Worm (Caenorhabditis elegans): ENCODE data around the gene fbxb-59.

fbxb-59 gene

ce11 chrV:20249438-20250120, 43.6 kb upstream of the fbxb-59 start, which contains the start of gene swsn-1 (continued):
- TF ChIP-seq ztf-11 (tag; optimal IDR thresholded peaks at IDR 0.05) (no peak), hmg-1.1 (GFP tag; IDR thresholded peaks at IDR 0.05) (peak; percentile 78), nhr-111 (GFP tag; optimal IDR thresholded peaks at IDR 0.05) (no peak), fos-1 (tag; optimal IDR thresholded peaks at IDR 0.05) (no peak), zfp-3 (GFP tag; conservative IDR thresholded peaks at IDR 0.05) (no peak), ceh-82 (tag; optimal IDR thresholded peaks at IDR 0.05) (no peak), lsy-2 (tag; optimal IDR thresholded peaks at IDR 0.05) (peak in 1 of 2 experiments; percentile 40), lin-13 (GFP tag; optimal IDR thresholded peaks at IDR 0.05) (peak; percentile 52), Y105C5A.15 (GFP tag; IDR thresholded peaks at IDR 0.05) (no peak), F44E2.7 (GFP tag; IDR thresholded peaks at IDR 0.05) (no peak), mdt-29 (GFP tag; IDR thresholded peaks at IDR 0.05) (no peak), gei-8 (GFP tag; optimal IDR thresholded peaks at IDR 0.05) (no peak), vab-7 (GFP tag; IDR thresholded peaks at IDR 0.05) (no peak), attf-4 (tag; optimal IDR thresholded peaks at IDR 0.05) (no peak), pha-4 (GFP tag; IDR thresholded peaks at IDR 0.05) (no peak), pha-4 (tag; optimal IDR thresholded peaks at IDR 0.05) (no peak), zip-11 (GFP tag; IDR thresholded peaks at IDR 0.05) (no peak)

ce11 chrV:20241243-20241862, 35.4 kb upstream of the fbxb-59 start:
- TF ChIP-seq daf-19 (GFP tag; conservative IDR thresholded peaks at IDR 0.05) = no peak
- no peak for TF ChIP-seq nhr-25 (tag; optimal IDR thresholded peaks at IDR 0.05; ENCODE audit: borderline replicate concordance, insufficient read depth)
- no peak for TF ChIP-seq arid-1 (GFP tag; conservative IDR thresholded peaks at IDR 0.05)
- no peak for TF ChIP-seq lin-13 (GFP tag; optimal IDR thresholded peaks at IDR 0.05)
- peak; percentile 97 for TF ChIP-seq set-16 (GFP tag; IDR thresholded peaks at IDR 0.05)
- no peak for TF ChIP-seq lin-15B (tag; optimal IDR thresholded peaks at IDR 0.05)
- no peak for TF ChIP-seq nhr-10 (tag; optimal IDR thresholded peaks at IDR 0.05)
- TF ChIP-seq zip-11 (GFP tag; IDR thresholded peaks at IDR 0.05) = no peak
- no peak for TF ChIP-seq spr-1 (tag; optimal IDR thresholded peaks at IDR 0.05)
- no peak for TF ChIP-seq ces-1 (GFP tag; optimal IDR thresholded peaks at IDR 0.05)
- TF ChIP-seq dpl-1 (GFP tag; optimal IDR thresholded peaks at IDR 0.05) = no peak
- no peak for TF ChIP-seq lin-29 (GFP tag; IDR thresholded peaks at IDR 0.05)
- no peak for TF ChIP-seq ztf-11 (tag; optimal IDR thresholded peaks at IDR 0.05)
- no peak for TF ChIP-seq ceh-32 (tag; optimal IDR thresholded peaks at IDR 0.05; ENCODE audit: poor library complexity)
- no peak for TF ChIP-seq nhr-77 (tag; optimal IDR thresholded peaks at IDR 0.05)
- TF ChIP-seq Y75B8A.6 (GFP tag; IDR thresholded peaks at IDR 0.05) = no peak
- TF ChIP-seq ama-1 (optimal IDR thresholded peaks at IDR 0.05) = no peak
- no peak for TF ChIP-seq duxl-1 (tag; optimal IDR thresholded peaks at IDR 0.05; ENCODE audit: poor library complexity)
- no peak for TF ChIP-seq lin-39 (tag; optimal IDR thresholded peaks at IDR 0.05)
- no peak for TF ChIP-seq dmd-8 (GFP tag; IDR thresholded peaks at IDR 0.05)
- no peak for TF ChIP-seq dve-1 (tag; optimal IDR thresholded peaks at IDR 0.05; ENCODE audit: insufficient read depth)
- no peak for TF ChIP-seq madf-5 (GFP tag; IDR thresholded peaks at IDR 0.05)
- no peak for TF ChIP-seq egl-43 (GFP tag; IDR thresholded peaks at IDR 0.05)
- no peak for TF ChIP-seq dmd-9 (GFP tag; IDR thresholded peaks at IDR 0.05)
- no peak for TF ChIP-seq T20F7.1 (GFP tag; optimal IDR thresholded peaks at IDR 0.05)
- TF ChIP-seq Y48G9A.11 (GFP tag; IDR thresholded peaks at IDR 0.05) = no peak
- TF ChIP-seq mdl-1 (tag; optimal IDR thresholded peaks at IDR 0.05) = no peak
- TF ChIP-seq aly-2 (tag; optimal IDR thresholded peaks at IDR 0.05) = no peak
- no peak for TF ChIP-seq T26A8.4 (GFP tag; IDR thresholded peaks at IDR 0.05)
- no peak for TF ChIP-seq unc-130 (GFP tag; optimal IDR thresholded peaks at IDR 0.05)
- no peak for TF ChIP-seq vab-7 (GFP tag; IDR thresholded peaks at IDR 0.05)
- TF ChIP-seq ceh-62 (tag; optimal IDR thresholded peaks at IDR 0.05) = no peak
- peak; percentile 28; the same call in 1 of the 2 replicates for TF ChIP-seq pha-4 (GFP tag; IDR thresholded peaks at IDR 0.05)
- TF ChIP-seq pha-4 (tag; optimal IDR thresholded peaks at IDR 0.05) = no peak
- no peak for TF ChIP-seq nhr-48 (tag; optimal IDR thresholded peaks at IDR 0.05)
- 0 out of 2 replicates have a peak, but pooled peaks have one; percentile 8 for TF ChIP-seq F26F4.8 (GFP tag; conservative IDR thresholded peaks at IDR 0.05)
- TF ChIP-seq F44E2.7 (GFP tag; IDR thresholded peaks at IDR 0.05) = peak; percentile 66; the same call in 1 of the 2 replicates
- TF ChIP-seq Y105C5A.15 (GFP tag; IDR thresholded peaks at IDR 0.05) = no peak
- TF ChIP-seq hmg-1.1 (GFP tag; IDR thresholded peaks at IDR 0.05) = no peak

All from whole organism, L4 larva.